Fruit fly (Drosophila melanogaster) whole organism, embryonic: Measurements from ENCODE around the gene CG32176.

Experiments
- Abd-B ChIP-seq: fragments of 200-800 bp; sonication (Bioruptor generic); optimal IDR thresholded peaks from 2 replicates; lab custom pipeline; 2018; ENCODE audit warnings: missing biosample characterization, mild to moderate bottlenecking, missing genetic modification characterization, moderate library complexity
- Atf-2 ChIP-seq: fragments of 200-800 bp; sonication (Bioruptor generic); optimal IDR thresholded peaks from 2 replicates; lab custom pipeline; 2016; ENCODE audit warnings: missing biosample characterization, missing genetic modification characterization
- B-H2 ChIP-seq: fragments of 200-800 bp; sonication (Bioruptor generic); optimal IDR thresholded peaks from 2 replicates; lab custom pipeline; 2018; ENCODE audit warnings: missing biosample characterization, mild to moderate bottlenecking, missing genetic modification characterization
- C15 ChIP-seq: fragments of 200-800 bp; sonication (Bioruptor generic); IDR thresholded peaks from 3 replicates; pipeline ENCODE4 v1.3.6; 2022; ENCODE audit warnings: missing biosample characterization, missing genetic modification characterization
- CG10565 ChIP-seq: fragments of 200-800 bp; sonication (Bioruptor generic); optimal IDR thresholded peaks from 3 replicates; lab custom pipeline; 2016; ENCODE audit warnings: missing biosample characterization, mild to moderate bottlenecking, missing genetic modification characterization
- CG10654 ChIP-seq: fragments of 200-800 bp; sonication (Bioruptor generic); optimal IDR thresholded peaks from 2 replicates; lab custom pipeline; 2016; ENCODE audit warnings: missing biosample characterization, missing genetic modification characterization
- CG11696 ChIP-seq: fragments of 200-800 bp; sonication (Bioruptor generic); IDR thresholded peaks from 2 replicates; pipeline ENCODE4 v1.3.6; 2022; ENCODE audit warnings: missing biosample characterization, missing genetic modification characterization
- CG13287 ChIP-seq: fragments of 200-800 bp; sonication (Bioruptor generic); IDR thresholded peaks from 2 replicates; pipeline ENCODE4 v1.3.6; 2022; ENCODE audit warnings: missing biosample characterization, missing genetic modification characterization; ENCODE audit not compliant: partially characterized antibody
- CG14860 ChIP-seq: fragments of 200-800 bp; sonication (Bioruptor generic); IDR thresholded peaks from 3 replicates; pipeline ENCODE4 v1.3.6; 2022; ENCODE audit warnings: missing biosample characterization, missing genetic modification characterization; ENCODE audit not compliant: partially characterized antibody
- CG1603 ChIP-seq: fragments of 200-800 bp; sonication (Bioruptor generic); optimal IDR thresholded peaks from 2 replicates; lab custom pipeline; 2019; ENCODE audit warnings: missing biosample characterization, mild to moderate bottlenecking, missing genetic modification characterization, moderate library complexity
- CG17186 ChIP-seq: fragments of 200-800 bp; sonication (Bioruptor generic); optimal IDR thresholded peaks from 3 replicates; lab custom pipeline; 2017; ENCODE audit warnings: missing biosample characterization, missing genetic modification reagents, missing genetic modification characterization
- CG2129 ChIP-seq: fragments of 200-800 bp; sonication (Bioruptor generic); IDR thresholded peaks from 2 replicates; pipeline ENCODE4 v1.3.6; 2022; ENCODE audit warnings: missing biosample characterization, missing genetic modification characterization; ENCODE audit not compliant: partially characterized antibody
- CG34422 ChIP-seq: fragments of 200-800 bp; sonication (Bioruptor generic); IDR thresholded peaks from 3 replicates; pipeline ENCODE4 v1.3.6; 2022; ENCODE audit warnings: missing biosample characterization, missing genetic modification characterization
- CG3995 ChIP-seq: fragments of 200-800 bp; sonication (Bioruptor generic); optimal IDR thresholded peaks from 3 replicates; lab custom pipeline; 2016; ENCODE audit warnings: missing biosample characterization, missing genetic modification characterization
- CG6254 ChIP-seq: fragments of 200-800 bp; sonication (Bioruptor generic); optimal IDR thresholded peaks from 3 replicates; lab custom pipeline; 2017; ENCODE audit warnings: mild to moderate bottlenecking, missing biosample characterization, missing genetic modification reagents, missing genetic modification characterization
- CG6689 ChIP-seq: fragments of 200-800 bp; sonication (Bioruptor generic); IDR thresholded peaks from 2 replicates; pipeline ENCODE4 v1.3.6; 2022; ENCODE audit warnings: missing biosample characterization, missing genetic modification characterization
- CG7839 ChIP-seq: fragments of 200-800 bp; sonication (Bioruptor generic); optimal IDR thresholded peaks from 3 replicates; lab custom pipeline; 2018; ENCODE audit warnings: missing biosample characterization, mild to moderate bottlenecking, missing genetic modification characterization, moderate library complexity
- CG8765 ChIP-seq: fragments of 200-800 bp; sonication (Bioruptor generic); IDR thresholded peaks from 2 replicates; pipeline ENCODE4 v1.3.6; 2022; ENCODE audit warnings: missing biosample characterization, missing genetic modification characterization
- Camta ChIP-seq: fragments of 200-800 bp; sonication (Bioruptor generic); optimal IDR thresholded peaks from 2 replicates; lab custom pipeline; 2016; ENCODE audit warnings: missing biosample characterization, missing genetic modification characterization
- CkIIα-i1 ChIP-seq: fragments of 200-800 bp; sonication (Bioruptor generic); IDR thresholded peaks from 2 replicates; pipeline ENCODE4 v1.3.6; 2022; ENCODE audit warnings: missing biosample characterization, missing genetic modification characterization
- HHEX ChIP-seq: fragments of 200-800 bp; sonication (Bioruptor generic); optimal IDR thresholded peaks from 3 replicates; lab custom pipeline; 2017; ENCODE audit warnings: missing biosample characterization, mild to moderate bottlenecking, missing genetic modification characterization, missing genetic modification reagents
- Hr3 ChIP-seq: fragments of 200-800 bp; sonication (Bioruptor generic); optimal IDR thresholded peaks from 3 replicates; lab custom pipeline; 2016; ENCODE audit warnings: missing biosample characterization, missing genetic modification characterization
- MBD-R2 ChIP-seq: fragments of 200-800 bp; sonication (Bioruptor generic); IDR thresholded peaks from 2 replicates; pipeline ENCODE4 v1.3.6; 2022; ENCODE audit warnings: missing biosample characterization, missing genetic modification characterization
- Max ChIP-seq: fragments of 200-800 bp; sonication (Bioruptor generic); optimal IDR thresholded peaks from 2 replicates; lab custom pipeline; 2016; ENCODE audit warnings: missing biosample characterization, mild to moderate bottlenecking, missing genetic modification characterization
- Myb ChIP-seq: fragments of 200-800 bp; sonication (Bioruptor generic); optimal IDR thresholded peaks from 2 replicates; lab custom pipeline; 2016; ENCODE audit warnings: missing biosample characterization, missing genetic modification characterization
- Nf-YC ChIP-seq: fragments of 200-800 bp; optimal IDR thresholded peaks from 3 replicates; lab custom pipeline; 2019; ENCODE audit warnings: missing biosample characterization, mild to moderate bottlenecking, missing genetic modification characterization, moderate library complexity
- Ptx1 ChIP-seq: fragments of 200-800 bp; sonication (Bioruptor generic); IDR thresholded peaks from 2 replicates; pipeline ENCODE4 v1.3.6; 2022; ENCODE audit warnings: missing biosample characterization, missing genetic modification characterization
- Sox102F ChIP-seq: fragments of 200-800 bp; sonication (Bioruptor generic); optimal IDR thresholded peaks from 2 replicates; lab custom pipeline; 2018; ENCODE audit warnings: missing biosample characterization, mild to moderate bottlenecking, missing genetic modification characterization, moderate library complexity
- Stat92E ChIP-seq, 3 experiments: fragments of >200 bp in 2 of 3; fragments of 200-800 bp in 1 of 3; sonication (Bioruptor generic) in 1 of 3; optimal IDR thresholded peaks; 2 replicates each; lab custom pipeline; 2017 to 2019; ENCODE audit warnings: missing biosample characterization in 3 of 3, missing genetic modification characterization in 3 of 3, mild to moderate bottlenecking in 1 of 3, moderate library complexity in 1 of 3
- TFAM ChIP-seq: fragments of 200-800 bp; sonication (Bioruptor generic); optimal IDR thresholded peaks from 2 replicates; lab custom pipeline; 2017; ENCODE audit warnings: missing biosample characterization, missing genetic modification characterization, inconsistent platforms
- YL-1 ChIP-seq: fragments of 200-800 bp; sonication (Bioruptor generic); optimal IDR thresholded peaks from 3 replicates; lab custom pipeline; 2017; ENCODE audit warnings: missing biosample characterization, mild to moderate bottlenecking, missing genetic modification characterization
- abd-A ChIP-seq: fragments of 200-800 bp; sonication (Bioruptor generic); optimal IDR thresholded peaks from 3 replicates; lab custom pipeline; 2019; ENCODE audit warnings: missing biosample characterization, mild to moderate bottlenecking, missing genetic modification characterization, moderate library complexity
- ac ChIP-seq: fragments of 200-800 bp; sonication (Bioruptor generic); optimal IDR thresholded peaks from 3 replicates; lab custom pipeline; 2017; ENCODE audit warnings: missing biosample characterization, mild to moderate bottlenecking, missing genetic modification characterization
- esg ChIP-seq: fragments of 200-800 bp; sonication (Bioruptor generic); conservative IDR thresholded peaks from 2 replicates; pipeline ENCODE4 v1.3.6; 2022; ENCODE audit warnings: missing biosample characterization, missing genetic modification characterization
- gce ChIP-seq: fragments of 200-800 bp; sonication (Bioruptor generic); IDR thresholded peaks from 3 replicates; pipeline ENCODE4 v1.3.6; 2022; ENCODE audit warnings: missing biosample characterization, missing genetic modification characterization
- gcm ChIP-seq: fragments of 200-800 bp; sonication (Bioruptor generic); optimal IDR thresholded peaks from 2 replicates; lab custom pipeline; 2019; ENCODE audit warnings: missing biosample characterization, mild to moderate bottlenecking, missing genetic modification characterization, moderate library complexity
- hkb ChIP-seq, 2 experiments: fragments of 200-800 bp in 1 of 2; fragments of >200 bp in 1 of 2; sonication (Bioruptor generic) in 1 of 2; IDR thresholded peaks in 1 of 2; optimal IDR thresholded peaks in 1 of 2; 2 replicates each; pipeline versions ENCODE4 v1.3.6 to Lab custom; 2017 to 2022; ENCODE audit warnings: missing biosample characterization in 1 of 2, missing genetic modification characterization in 1 of 2
- knrl ChIP-seq: fragments of 200-800 bp; sonication (Bioruptor generic); IDR thresholded peaks from 3 replicates; pipeline ENCODE4 v1.3.6; 2022; ENCODE audit warnings: missing biosample characterization, missing genetic modification characterization; ENCODE audit not compliant: partially characterized antibody
- lmd ChIP-seq: fragments of 200-800 bp; sonication (Bioruptor generic); IDR thresholded peaks from 2 replicates; pipeline ENCODE4 v1.3.6; 2022; ENCODE audit warnings: missing biosample characterization, missing genetic modification characterization
- pros ChIP-seq: fragments of 200-800 bp; sonication (Bioruptor generic); optimal IDR thresholded peaks from 3 replicates; lab custom pipeline; 2019; ENCODE audit warnings: missing biosample characterization, mild to moderate bottlenecking, missing genetic modification characterization, moderate library complexity
- sisA ChIP-seq: fragments of 200-800 bp; sonication (Bioruptor generic); IDR thresholded peaks from 2 replicates; pipeline ENCODE4 v1.3.6; 2022; ENCODE audit warnings: missing biosample characterization, missing genetic modification characterization
- sr ChIP-seq: fragments of 200-800 bp; sonication (Bioruptor generic); IDR thresholded peaks from 3 replicates; pipeline ENCODE4 v1.3.6; 2022; ENCODE audit warnings: missing biosample characterization, missing genetic modification characterization
- tll ChIP-seq, 2 experiments: fragments of 200-800 bp in 1 of 2; fragments of >200 bp in 1 of 2; sonication (Bioruptor generic) in 1 of 2; optimal IDR thresholded peaks; 2 replicates each; lab custom pipeline; 2017 to 2019; ENCODE audit warnings: missing biosample characterization in 2 of 2, missing genetic modification characterization in 2 of 2, mild to moderate bottlenecking in 1 of 2, moderate library complexity in 1 of 2
- tna ChIP-seq: fragments of 200-800 bp; sonication (Bioruptor generic); IDR thresholded peaks from 2 replicates; pipeline ENCODE4 v1.3.6; 2022; ENCODE audit warnings: missing biosample characterization, missing genetic modification characterization; ENCODE audit not compliant: partially characterized antibody
- trem ChIP-seq: fragments of 200-800 bp; optimal IDR thresholded peaks from 3 replicates; lab custom pipeline; 2019; ENCODE audit warnings: missing biosample characterization, mild to moderate bottlenecking, missing genetic modification characterization, moderate library complexity
- usp ChIP-seq: fragments of >200 bp; optimal IDR thresholded peaks from 2 replicates; lab custom pipeline; 2017; ENCODE audit warnings: missing biosample characterization, missing genetic modification characterization

CG32176 gene

DNA sequence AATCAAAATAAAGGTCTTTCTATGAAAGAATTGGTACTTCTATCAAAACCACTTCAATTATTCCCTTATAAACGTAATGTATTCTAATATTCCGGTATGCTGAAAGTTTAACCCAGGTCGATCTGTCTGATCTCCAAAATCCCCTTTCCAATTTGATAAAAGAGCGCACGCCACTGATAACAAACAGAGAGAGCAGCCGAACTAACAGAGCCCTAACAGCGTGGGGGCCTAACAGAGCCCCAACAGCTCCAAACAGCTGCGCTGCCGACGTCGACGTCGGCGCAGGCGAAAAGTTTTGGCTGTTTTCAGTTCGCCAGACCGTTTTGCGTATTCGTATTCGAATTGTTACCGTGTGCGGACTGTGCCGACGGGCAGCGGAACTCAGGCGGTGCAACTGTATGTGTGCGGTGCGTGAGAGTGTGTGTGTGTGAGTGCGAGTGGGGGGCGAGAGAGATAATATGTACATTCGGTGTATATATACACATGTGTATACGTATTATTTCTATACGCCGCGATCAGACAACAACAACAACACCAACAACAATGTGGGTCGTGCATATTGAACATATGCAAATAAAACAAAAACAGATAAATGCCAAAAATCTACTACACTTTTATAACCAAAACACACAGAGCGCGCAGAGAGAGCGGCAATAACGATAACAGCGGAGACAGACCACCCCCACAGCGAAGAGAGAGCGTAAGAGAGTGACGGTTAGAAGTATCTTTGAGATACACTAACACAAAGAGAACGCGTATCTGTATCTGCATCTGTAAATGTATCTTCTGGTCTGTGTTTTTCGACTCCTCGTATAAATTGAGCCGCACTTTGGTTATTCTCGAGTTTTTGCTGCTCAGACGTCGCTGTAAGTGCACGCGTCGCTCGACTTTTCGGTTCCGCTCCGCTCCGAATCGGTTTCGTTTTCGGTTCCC lies 53.4 kb downstream of the CG32176 start, which contains the start of gene Oatp74D (continued):
- TF ChIP-seq ac (GFP tag; lab: Kevin White, UChicago) (peak; percentile 27), CG1603 (peak; percentile 39), CG14860 (no peak), C15 (no peak; the same call in 2 of the 3 replicates), MBD-R2 (GFP tag; lab: Robert Waterston, UW) (peak; percentile 39; the same call in 1 of the 2 replicates), CG10654 (no peak), trem (tag; lab: Kevin White, UChicago) (no peak), Max (GFP tag; lab: Kevin White, UChicago) (no peak), Sox102F (peak; percentile 18), YL-1 (GFP tag; lab: Kevin White, UChicago) (peak; percentile 0), CG6254 (peak; percentile 52), gce (GFP tag; lab: Robert Waterston, UW) (0 out of 3 replicates have a peak, but pooled peaks have one; percentile 44), CG13287 (GFP tag; lab: Robert Waterston, UW) (peak; percentile 68; the same call in 1 of the 2 replicates), Abd-B (no peak), CG17186 (GFP tag; lab: Kevin White, UChicago) (peak; percentile 60), lmd (GFP tag; lab: Robert Waterston, UW) (0 out of 2 replicates have a peak, but pooled peaks have one; percentile 10), TFAM (GFP tag; lab: Kevin White, UChicago) (no peak), CkIIα-i1 (GFP tag; lab: Robert Waterston, UW) (no peak), hkb (optimal IDR thresholded peaks at IDR 0.05; lab: Kevin White, UChicago) (no peak), hkb (GFP tag; IDR thresholded peaks at IDR 0.05; lab: Robert Waterston, UW) (peak; percentile 44), Camta (GFP tag; lab: Kevin White, UChicago) (peak; percentile 24), B-H2 (GFP tag; lab: Kevin White, UChicago) (peak; percentile 64), sisA (GFP tag; lab: Robert Waterston, UW) (peak; percentile 16; the same call in 1 of the 2 replicates), HHEX (peak; percentile 28), Nf-YC (peak; percentile 68), CG6689 (GFP tag; lab: Robert Waterston, UW) (no peak), pros (GFP tag; lab: Kevin White, UChicago) (peak; percentile 87), Stat92E (GFP tag; optimal IDR thresholded peaks at IDR 0.05; lab: Kevin White, UChicago) (peak in 1 of 3 experiments; percentile 46), CG8765 (GFP tag; lab: Robert Waterston, UW) (no peak), CG2129 (GFP tag; lab: Robert Waterston, UW) (no peak), usp (GFP tag; lab: Kevin White, UChicago) (no peak), tll (GFP tag; optimal IDR thresholded peaks at IDR 0.05; lab: Kevin White, UChicago) (no peak), CG7839 (tag; lab: Kevin White, UChicago) (no peak), tna (GFP tag; lab: Robert Waterston, UW) (peak; percentile 37; the same call in 1 of the 2 replicates), Ptx1 (GFP tag; lab: Robert Waterston, UW) (no peak), CG3995 (GFP tag; lab: Kevin White, UChicago) (no peak), abd-A (tag; lab: Kevin White, UChicago) (peak; percentile 94), Myb (peak; percentile 17), Atf-2 (GFP tag; lab: Kevin White, UChicago) (peak; percentile 11), Hr3 (GFP tag; lab: Kevin White, UChicago) (no peak), CG11696 (peak; percentile 39; the same call in 1 of the 2 replicates), gcm (peak; percentile 25), CG10565 (GFP tag; lab: Kevin White, UChicago) (no peak), esg (GFP tag; lab: Robert Waterston, UW) (no peak), sr (GFP tag; lab: Robert Waterston, UW) (peak; percentile 68), knrl (GFP tag; lab: Robert Waterston, UW) (no peak), CG34422 (GFP tag; lab: Robert Waterston, UW) (peak; percentile 58; the same call in 1 of the 3 replicates)
